Worm (Caenorhabditis elegans): ENCODE data around the gene F47B8.8.
A peak's percentile ranks its signal among the peaks of the same experiment; 100 is the strongest.

F47B8.8 gene

ce11 chrV:14354258-14354877 is 22.8 kb downstream of the F47B8.8 start, which contains the start of gene Y49A3A.3:
Gene Y49A3A.3, plus strand, starts transcription at chrV:14354410.
- no peak for TF ChIP-seq nhr-76 (tag; optimal IDR thresholded peaks at IDR 0.05)
- TF ChIP-seq cnd-1 (tag; optimal IDR thresholded peaks at IDR 0.05): no peak
- no peak for TF ChIP-seq tbx-8 (GFP tag; optimal IDR thresholded peaks at IDR 0.05)
- TF ChIP-seq nhr-12 (tag; optimal IDR thresholded peaks at IDR 0.05): no peak
- no peak for TF ChIP-seq ceh-83 (GFP tag; optimal IDR thresholded peaks at IDR 0.05)
- no peak for TF ChIP-seq snpc-4 (tag; optimal IDR thresholded peaks at IDR 0.05)
- no peak for TF ChIP-seq unc-39 (tag; optimal IDR thresholded peaks at IDR 0.05)
- TF ChIP-seq flh-1 (GFP tag; optimal IDR thresholded peaks at IDR 0.05): no peak
- TF ChIP-seq lin-32 (GFP tag; optimal IDR thresholded peaks at IDR 0.05): no peak

ce11 chrV:14355738-14356368 is 24.3 kb downstream of the F47B8.8 start, which contains the start of gene cyn-1:
Gene cyn-1, plus strand, starts transcription at chrV:14356076.
- TF ChIP-seq nhr-76 (tag; optimal IDR thresholded peaks at IDR 0.05): no peak
- peak; percentile 72 for TF ChIP-seq nhr-237 (tag; optimal IDR thresholded peaks at IDR 0.05)
- no peak for TF ChIP-seq elt-3 (tag; optimal IDR thresholded peaks at IDR 0.05)
- TF ChIP-seq lin-32 (GFP tag; optimal IDR thresholded peaks at IDR 0.05): no peak
- no peak for TF ChIP-seq nhr-2 (tag; optimal IDR thresholded peaks at IDR 0.05)
- TF ChIP-seq sem-2 (GFP tag; optimal IDR thresholded peaks at IDR 0.05): no peak
- TF ChIP-seq zip-8 (tag; optimal IDR thresholded peaks at IDR 0.05): no peak
- peak; percentile 74 for TF ChIP-seq lin-13 (tag; optimal IDR thresholded peaks at IDR 0.05)
- TF ChIP-seq lsy-2 (tag; optimal IDR thresholded peaks at IDR 0.05): peak; percentile 79
- no peak for TF ChIP-seq bed-3 (GFP tag; optimal IDR thresholded peaks at IDR 0.05)
- no peak for TF ChIP-seq mab-5 (tag; optimal IDR thresholded peaks at IDR 0.05)
- TF ChIP-seq sptf-1 (tag; optimal IDR thresholded peaks at IDR 0.05): peak; percentile 53
- TF ChIP-seq pha-4 (tag; optimal IDR thresholded peaks at IDR 0.05): peak; percentile 77
- no peak for TF ChIP-seq unc-62 (GFP tag; optimal IDR thresholded peaks at IDR 0.05)
- no peak for TF ChIP-seq nhr-28 (tag; optimal IDR thresholded peaks at IDR 0.05)
- no peak for TF ChIP-seq ceh-43 (GFP tag; optimal IDR thresholded peaks at IDR 0.05)
- TF ChIP-seq elt-1 (tag; optimal IDR thresholded peaks at IDR 0.05; ENCODE audit: borderline replicate concordance, insufficient read depth): no peak
- TF ChIP-seq unc-120 (tag; optimal IDR thresholded peaks at IDR 0.05; ENCODE audit: poor library complexity, severe bottlenecking): peak; percentile 7
- TF ChIP-seq hlh-1 (tag; optimal IDR thresholded peaks at IDR 0.05): peak; percentile 23
- peak; percentile 36 for TF ChIP-seq mep-1 (tag; optimal IDR thresholded peaks at IDR 0.05)
- no peak for TF ChIP-seq M03D4.4 (tag; optimal IDR thresholded peaks at IDR 0.05)
- no peak for TF ChIP-seq unc-39 (tag; optimal IDR thresholded peaks at IDR 0.05)
- TF ChIP-seq nhr-12 (tag; optimal IDR thresholded peaks at IDR 0.05): no peak
- TF ChIP-seq ceh-39 (tag; optimal IDR thresholded peaks at IDR 0.05): peak; percentile 25
- TF ChIP-seq drap-1 (GFP tag; optimal IDR thresholded peaks at IDR 0.05): peak; percentile 12
- TF ChIP-seq ztf-11 (tag; optimal IDR thresholded peaks at IDR 0.05): no peak
- TF ChIP-seq blmp-1 (tag; optimal IDR thresholded peaks at IDR 0.05): no peak
- no peak for TF ChIP-seq snpc-4 (tag; optimal IDR thresholded peaks at IDR 0.05)
- TF ChIP-seq cnd-1 (tag; optimal IDR thresholded peaks at IDR 0.05): no peak
- TF ChIP-seq ces-1 (GFP tag; optimal IDR thresholded peaks at IDR 0.05): peak; percentile 80
- no peak for TF ChIP-seq ham-2 (GFP tag; optimal IDR thresholded peaks at IDR 0.05)
- TF ChIP-seq tbx-8 (GFP tag; optimal IDR thresholded peaks at IDR 0.05): no peak
- TF ChIP-seq flh-1 (GFP tag; optimal IDR thresholded peaks at IDR 0.05): no peak
- no peak for TF ChIP-seq ceh-83 (GFP tag; optimal IDR thresholded peaks at IDR 0.05)
- no peak for TF ChIP-seq mls-2 (tag; optimal IDR thresholded peaks at IDR 0.05)

ce11 chrV:14358577-14358976 is 27.0 kb downstream of the F47B8.8 start, which contains the start of gene Y49A3A.4:
Gene Y49A3A.4, minus strand, starts transcription at chrV:14358890.
- TF ChIP-seq nhr-76 (tag; optimal IDR thresholded peaks at IDR 0.05) (no peak), unc-120 (tag; optimal IDR thresholded peaks at IDR 0.05; ENCODE audit: poor library complexity, severe bottlenecking) (no peak), pha-4 (tag; optimal IDR thresholded peaks at IDR 0.05) (no peak), nhr-28 (tag; optimal IDR thresholded peaks at IDR 0.05) (no peak), ces-1 (GFP tag; optimal IDR thresholded peaks at IDR 0.05) (no peak), unc-39 (tag; optimal IDR thresholded peaks at IDR 0.05) (no peak), lin-13 (tag; optimal IDR thresholded peaks at IDR 0.05) (no peak), drap-1 (GFP tag; optimal IDR thresholded peaks at IDR 0.05) (no peak), elt-1 (tag; optimal IDR thresholded peaks at IDR 0.05; ENCODE audit: borderline replicate concordance, insufficient read depth) (no peak), lin-32 (GFP tag; optimal IDR thresholded peaks at IDR 0.05) (no peak), blmp-1 (tag; optimal IDR thresholded peaks at IDR 0.05) (no peak)
